Worm (Caenorhabditis elegans): ENCODE measurements around the gene R03D7.8.

The R03D7.8 gene

ce11 chrII:10955114-10955513, 1.6 kb downstream of the R03D7.8 start:
- no peak for TF ChIP-seq ets-7 (tag; optimal IDR thresholded peaks at IDR 0.05)
- no peak for TF ChIP-seq scrt-1 (GFP tag; IDR thresholded peaks at IDR 0.05)
- TF ChIP-seq tra-4 (tag; optimal IDR thresholded peaks at IDR 0.05) = no peak
- no peak for TF ChIP-seq tbx-11 (GFP tag; IDR thresholded peaks at IDR 0.05)
- no peak for TF ChIP-seq pes-1 (GFP tag; IDR thresholded peaks at IDR 0.05)
- TF ChIP-seq B0310.2 (tag; optimal IDR thresholded peaks at IDR 0.05) = no peak

ce11 chrII:10953065-10953464, 3.6 kb downstream of the R03D7.8 start, which contains the start of gene nos-1:
TSS of gene nos-1 (minus strand) at chrII:10953165.
- TF ChIP-seq tra-4 (tag; optimal IDR thresholded peaks at IDR 0.05) (no peak), flt-1 (GFP tag; IDR thresholded peaks at IDR 0.05) (no peak), pes-1 (GFP tag; IDR thresholded peaks at IDR 0.05) (no peak), hnd-1 (tag; optimal IDR thresholded peaks at IDR 0.05) (no peak), tbx-11 (GFP tag; IDR thresholded peaks at IDR 0.05) (no peak), F13C5.2 (tag; optimal IDR thresholded peaks at IDR 0.05) (no peak), tbx-37 (GFP tag; conservative IDR thresholded peaks at IDR 0.05) (no peak), hmg-4 (GFP tag; optimal IDR thresholded peaks at IDR 0.05) (no peak), ets-7 (tag; optimal IDR thresholded peaks at IDR 0.05) (no peak), ama-1 (optimal IDR thresholded peaks at IDR 0.05) (no peak), sea-1 (GFP tag; conservative IDR thresholded peaks at IDR 0.05) (no peak), hmbx-1 (tag; optimal IDR thresholded peaks at IDR 0.05) (no peak), ceh-36 (tag; optimal IDR thresholded peaks at IDR 0.05) (no peak)

ce11 chrII:10950107-10950679, 6.5 kb downstream of the R03D7.8 start, which contains the start of gene gst-5:
TSS of gene gst-5 (plus strand) at chrII:10950352.
- TF ChIP-seq hmbx-1 (tag; optimal IDR thresholded peaks at IDR 0.05) (no peak), ceh-36 (tag; optimal IDR thresholded peaks at IDR 0.05) (no peak), B0310.2 (tag; optimal IDR thresholded peaks at IDR 0.05) (no peak), ceh-13 (GFP tag; optimal IDR thresholded peaks at IDR 0.05) (no peak), tra-4 (tag; optimal IDR thresholded peaks at IDR 0.05) (no peak), scrt-1 (GFP tag; IDR thresholded peaks at IDR 0.05) (no peak), ama-1 (optimal IDR thresholded peaks at IDR 0.05) (no peak), sea-1 (GFP tag; conservative IDR thresholded peaks at IDR 0.05) (no peak), ets-7 (tag; optimal IDR thresholded peaks at IDR 0.05) (no peak), hnd-1 (tag; optimal IDR thresholded peaks at IDR 0.05) (no peak), aly-1 (tag; optimal IDR thresholded peaks at IDR 0.05) (no peak), hmg-4 (GFP tag; optimal IDR thresholded peaks at IDR 0.05) (no peak), F13C5.2 (tag; optimal IDR thresholded peaks at IDR 0.05) (no peak), flt-1 (GFP tag; IDR thresholded peaks at IDR 0.05) (no peak), tbx-11 (GFP tag; IDR thresholded peaks at IDR 0.05) (no peak)

- TF ChIP-seq flt-1 (GFP tag; IDR thresholded peaks at IDR 0.05) = no peak
- no peak for TF ChIP-seq sea-1 (GFP tag; conservative IDR thresholded peaks at IDR 0.05)
- TF ChIP-seq hmg-4 (GFP tag; optimal IDR thresholded peaks at IDR 0.05) = no peak
Observed at ce11 chrII:10949383-10949782, 7.3 kb downstream of the R03D7.8 start.

ce11 chrII:10948236-10949025, 8.3 kb downstream of the R03D7.8 start:
- no peak for TF ChIP-seq tra-4 (tag; optimal IDR thresholded peaks at IDR 0.05)
- TF ChIP-seq hmg-4 (GFP tag; optimal IDR thresholded peaks at IDR 0.05) = no peak
- TF ChIP-seq tbx-11 (GFP tag; IDR thresholded peaks at IDR 0.05) = no peak
- TF ChIP-seq ets-7 (tag; optimal IDR thresholded peaks at IDR 0.05) = no peak

- TF ChIP-seq sea-1 (GFP tag; conservative IDR thresholded peaks at IDR 0.05) = no peak
- TF ChIP-seq aly-1 (tag; optimal IDR thresholded peaks at IDR 0.05) = no peak
- TF ChIP-seq ceh-36 (tag; optimal IDR thresholded peaks at IDR 0.05) = no peak
- TF ChIP-seq scrt-1 (GFP tag; IDR thresholded peaks at IDR 0.05) = no peak
- no peak for TF ChIP-seq pes-1 (GFP tag; IDR thresholded peaks at IDR 0.05)
- no peak for TF ChIP-seq hmg-4 (GFP tag; optimal IDR thresholded peaks at IDR 0.05)
Observed at ce11 chrII:10947317-10947716, 9.4 kb downstream of the R03D7.8 start, which contains the start of the genes tceb-3 and gskl-1. TSS of gene tceb-3 (minus strand) at chrII:10947417. TSS of gene gskl-1 (plus strand) at chrII:10947559.

- TF ChIP-seq sea-1 (GFP tag; conservative IDR thresholded peaks at IDR 0.05) = no peak
- TF ChIP-seq F13C5.2 (tag; optimal IDR thresholded peaks at IDR 0.05) = no peak
- no peak for TF ChIP-seq scrt-1 (GFP tag; IDR thresholded peaks at IDR 0.05)
- TF ChIP-seq tbx-37 (GFP tag; conservative IDR thresholded peaks at IDR 0.05) = no peak
- no peak for TF ChIP-seq ets-7 (tag; optimal IDR thresholded peaks at IDR 0.05)
- no peak for TF ChIP-seq tbx-11 (GFP tag; IDR thresholded peaks at IDR 0.05)
Observed at ce11 chrII:10946848-10947247, 9.8 kb downstream of the R03D7.8 start.

- TF ChIP-seq tbx-37 (GFP tag; conservative IDR thresholded peaks at IDR 0.05) = no peak
- TF ChIP-seq sea-1 (GFP tag; conservative IDR thresholded peaks at IDR 0.05) = no peak
- TF ChIP-seq ets-7 (tag; optimal IDR thresholded peaks at IDR 0.05) = no peak
- no peak for TF ChIP-seq tbx-11 (GFP tag; IDR thresholded peaks at IDR 0.05)
- TF ChIP-seq pes-1 (GFP tag; IDR thresholded peaks at IDR 0.05) = no peak
- TF ChIP-seq aly-1 (tag; optimal IDR thresholded peaks at IDR 0.05) = no peak
- no peak for TF ChIP-seq tra-4 (tag; optimal IDR thresholded peaks at IDR 0.05)
- TF ChIP-seq hnd-1 (tag; optimal IDR thresholded peaks at IDR 0.05) = no peak
Observed at ce11 chrII:10945446-10945845, 11.2 kb downstream of the R03D7.8 start.

Measured in whole organism, early embryonic.